Worm (Caenorhabditis elegans): ENCODE measurements around the gene C25H3.16.
"Not testable (repeated sequence)": the region's sequence is repeated elsewhere in the genome, so short reads cannot be mapped to it uniquely, and the experiment has no call there.

- not testable (repeated sequence) for TF ChIP-seq unc-130 (GFP tag; optimal IDR thresholded peaks at IDR 0.05); lin-13 (GFP tag; optimal IDR thresholded peaks at IDR 0.05); fkh-10 (GFP tag; optimal IDR thresholded peaks at IDR 0.05); nhr-42 (GFP tag; IDR thresholded peaks at IDR 0.05); lin-39 (tag; optimal IDR thresholded peaks at IDR 0.05); arid-1 (GFP tag; conservative IDR thresholded peaks at IDR 0.05); F37D6.2 (tag; optimal IDR thresholded peaks at IDR 0.05); mes-2 (tag; optimal IDR thresholded peaks at IDR 0.05; ENCODE audit: poor library complexity, severe bottlenecking); lsy-2 (tag; optimal IDR thresholded peaks at IDR 0.05)
Observed at ce11 chrII:5622383-5622939, 43.6 kb upstream of the C25H3.16 start, which contains the start of the genes eif-3.L and npl-4.2.

Measured in whole organism, L4 larva.